Worm (Caenorhabditis elegans): ENCODE measurements around the gene npr-40.

ce11 chrX:14922758-14923157 is 4.1 kb downstream of the npr-40 start:
- TF ChIP-seq ama-1 (optimal IDR thresholded peaks at IDR 0.05) (no peak), ets-7 (tag; optimal IDR thresholded peaks at IDR 0.05) (no peak), tbx-11 (GFP tag; IDR thresholded peaks at IDR 0.05) (no peak)
